Fruit fly (Drosophila melanogaster) whole organism, adult: Measurements from ENCODE around the gene Nup358.

Source experiments
- CG11617 ChIP-seq: fragments of 200-800 bp; sonication (Bioruptor generic); optimal IDR thresholded peaks from 2 replicates; lab custom pipeline; 2017; ENCODE audit warnings: mild to moderate bottlenecking, missing biosample characterization, missing genetic modification reagents, missing genetic modification characterization
- CG12768 ChIP-seq: fragments of 200-800 bp; sonication (Bioruptor generic); optimal IDR thresholded peaks from 2 replicates; lab custom pipeline; 2017; ENCODE audit warnings: missing biosample characterization, missing genetic modification characterization, mild to moderate bottlenecking, moderate library complexity, missing genetic modification reagents
- CG14711 ChIP-seq: fragments of 200-800 bp; sonication (Bioruptor generic); optimal IDR thresholded peaks from 2 replicates; lab custom pipeline; 2018; ENCODE audit warnings: missing biosample characterization, mild to moderate bottlenecking, missing genetic modification characterization, moderate library complexity
- CG1620 ChIP-seq: fragments of 200-800 bp; sonication (Bioruptor generic); optimal IDR thresholded peaks from 2 replicates; lab custom pipeline; 2016; ENCODE audit warnings: missing biosample characterization, missing genetic modification characterization
- CG33017 ChIP-seq: fragments of 200-800 bp; sonication (Bioruptor generic); optimal IDR thresholded peaks from 2 replicates; lab custom pipeline; 2018; ENCODE audit warnings: missing biosample characterization, mild to moderate bottlenecking, missing genetic modification characterization, moderate library complexity
- CG5204 ChIP-seq: fragments of 200-800 bp; sonication (Bioruptor generic); optimal IDR thresholded peaks from 2 replicates; lab custom pipeline; 2016; ENCODE audit warnings: missing biosample characterization, missing genetic modification characterization
- CG7045 ChIP-seq: fragments of 200-800 bp; sonication (Bioruptor generic); optimal IDR thresholded peaks from 2 replicates; lab custom pipeline; 2017; ENCODE audit warnings: missing biosample characterization, mild to moderate bottlenecking, missing genetic modification characterization
- CG7101 ChIP-seq: fragments of 200-800 bp; sonication (Bioruptor generic); optimal IDR thresholded peaks from 2 replicates; lab custom pipeline; 2018; ENCODE audit warnings: missing biosample characterization, mild to moderate bottlenecking, missing genetic modification characterization, moderate library complexity
- Clk ChIP-seq: fragments of 200-800 bp; sonication (Bioruptor generic); optimal IDR thresholded peaks from 2 replicates; lab custom pipeline; 2017; ENCODE audit warnings: missing biosample characterization, missing genetic modification characterization
- Crg-1 ChIP-seq: fragments of 200-800 bp; sonication (Bioruptor generic); optimal IDR thresholded peaks from 2 replicates; lab custom pipeline; 2016; ENCODE audit warnings: missing biosample characterization, missing genetic modification characterization
- Hr96 ChIP-seq: fragments of 200-800 bp; sonication (Bioruptor generic); optimal IDR thresholded peaks from 2 replicates; lab custom pipeline; 2016; ENCODE audit warnings: missing biosample characterization, missing genetic modification characterization
- Mnt ChIP-seq: fragments of 200-800 bp; sonication (Bioruptor generic); optimal IDR thresholded peaks from 2 replicates; lab custom pipeline; 2016; ENCODE audit warnings: missing biosample characterization, mild to moderate bottlenecking, missing genetic modification characterization
- bab1 ChIP-seq: fragments of 200-800 bp; sonication (Bioruptor generic); optimal IDR thresholded peaks from 3 replicates; lab custom pipeline; 2019; ENCODE audit warnings: missing biosample characterization, mild to moderate bottlenecking, missing genetic modification characterization, moderate library complexity
- cic ChIP-seq: fragments of 200-800 bp; sonication (Bioruptor generic); optimal IDR thresholded peaks from 2 replicates; lab custom pipeline; 2017; ENCODE audit warnings: missing biosample characterization, mild to moderate bottlenecking, missing genetic modification characterization, moderate library complexity
- cnc ChIP-seq, 2 experiments: fragments of >200 bp; optimal IDR thresholded peaks; 2 replicates each; lab custom pipeline; 2017
- kay ChIP-seq: fragments of 200-800 bp; sonication (Bioruptor generic); peaks from one replicate; lab custom pipeline; 2016; ENCODE audit warnings: missing biosample characterization, missing genetic modification characterization, borderline replicate concordance
- ovo ChIP-seq: fragments of 200-800 bp; sonication (Bioruptor generic); optimal IDR thresholded peaks from 2 replicates; lab custom pipeline; 2016; ENCODE audit warnings: missing biosample characterization, missing genetic modification characterization
- pad ChIP-seq: fragments of 200-800 bp; sonication (Bioruptor generic); optimal IDR thresholded peaks from 3 replicates; lab custom pipeline; 2017; ENCODE audit warnings: missing biosample characterization, missing genetic modification characterization, mild to moderate bottlenecking, moderate library complexity, missing genetic modification reagents
- tj ChIP-seq: fragments of 200-800 bp; sonication (Bioruptor generic); optimal IDR thresholded peaks from 3 replicates; lab custom pipeline; 2017; ENCODE audit warnings: missing biosample characterization, mild to moderate bottlenecking, missing genetic modification characterization, moderate library complexity
- toe ChIP-seq: fragments of 200-800 bp; sonication (Bioruptor generic); optimal IDR thresholded peaks from 2 replicates; lab custom pipeline; 2016; ENCODE audit warnings: missing biosample characterization, missing genetic modification characterization

Gene Nup358

DNA sequence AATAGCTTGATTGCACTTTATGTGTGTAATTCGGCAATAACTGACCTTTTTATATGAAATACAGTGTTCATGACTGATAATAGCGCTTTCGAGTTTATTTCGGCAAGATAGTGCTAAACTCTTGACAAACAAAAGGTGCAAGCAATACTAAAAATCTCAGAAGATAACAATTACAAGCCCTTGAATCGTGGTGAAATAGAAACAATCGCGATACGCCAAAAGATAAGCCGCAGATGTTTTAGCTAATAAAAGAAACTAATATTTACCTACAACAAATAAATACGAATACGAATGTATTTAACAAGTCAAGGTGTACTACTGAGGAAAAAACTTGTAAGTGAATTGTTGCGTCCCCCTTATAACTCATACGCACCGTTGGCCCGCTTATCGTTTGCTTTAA lies 26.1 kb downstream of the Nup358 start:
- TF ChIP-seq toe (GFP tag; lab: Kevin White, UChicago) (no peak), bab1 (GFP tag; lab: Kevin White, UChicago) (no peak), Hr96 (GFP tag; lab: Kevin White, UChicago) (no peak), ovo (peak; percentile 20), CG11617 (GFP tag; lab: Kevin White, UChicago) (peak; percentile 62), CG33017 (peak; percentile 71), CG12768 (GFP tag; lab: Kevin White, UChicago) (peak; percentile 58), CG1620 (GFP tag; lab: Kevin White, UChicago) (no peak), CG7045 (GFP tag; lab: Kevin White, UChicago) (peak; percentile 80), Mnt (peak; percentile 19), tj (GFP tag; lab: Kevin White, UChicago) (no peak), CG14711 (tag; lab: Kevin White, UChicago) (peak; percentile 22), cic (GFP tag; lab: Kevin White, UChicago) (peak; percentile 97), pad (GFP tag; lab: Kevin White, UChicago) (peak; percentile 44), cnc (optimal IDR thresholded peaks at IDR 0.05; lab: Kevin White, UChicago) (no peak), Crg-1 (GFP tag; lab: Kevin White, UChicago) (peak; percentile 11), CG7101 (peak; percentile 65), CG5204 (GFP tag; lab: Kevin White, UChicago) (peak; percentile 34), kay (GFP tag; lab: Kevin White, UChicago) (peak; percentile 94), Clk (GFP tag; lab: Kevin White, UChicago) (no peak)

DNA sequence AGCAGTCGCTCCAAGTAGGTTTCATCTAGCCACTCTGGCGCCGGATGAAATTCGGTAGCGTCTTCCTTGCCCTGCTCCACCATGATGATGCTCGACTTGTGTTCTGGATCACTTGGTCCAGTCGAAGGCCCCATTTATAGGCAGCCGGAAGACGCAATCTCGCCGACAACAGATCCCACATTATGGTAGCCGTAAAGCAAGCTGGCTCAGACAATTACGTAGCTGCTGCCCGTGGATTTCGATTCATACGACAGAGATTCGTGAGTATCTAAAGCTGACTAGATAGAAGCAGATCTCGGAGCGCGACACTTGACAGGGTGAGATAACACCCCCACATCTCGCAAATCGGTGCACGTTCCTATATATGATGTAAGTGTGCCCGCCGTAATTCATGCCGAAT lies 28.0 kb downstream of the Nup358 start, which contains the start of gene CG10513:
TSS of gene CG10513 (minus strand) at position 101 of the 400 bp plus-strand sequence.
- TF ChIP-seq CG12768 (GFP tag; lab: Kevin White, UChicago), result no peak
- no peak for TF ChIP-seq cic (GFP tag; lab: Kevin White, UChicago)
- TF ChIP-seq tj (GFP tag; lab: Kevin White, UChicago), result no peak
- no peak for TF ChIP-seq bab1 (GFP tag; lab: Kevin White, UChicago)
- TF ChIP-seq pad (GFP tag; lab: Kevin White, UChicago), result no peak
- no peak for TF ChIP-seq Clk (GFP tag; lab: Kevin White, UChicago)
- no peak for TF ChIP-seq Mnt
- no peak for TF ChIP-seq Hr96 (GFP tag; lab: Kevin White, UChicago)
- no peak for TF ChIP-seq Crg-1 (GFP tag; lab: Kevin White, UChicago)
- TF ChIP-seq CG33017, result no peak
- TF ChIP-seq CG1620 (GFP tag; lab: Kevin White, UChicago), result no peak
- TF ChIP-seq CG7045 (GFP tag; lab: Kevin White, UChicago), result no peak

DNA sequence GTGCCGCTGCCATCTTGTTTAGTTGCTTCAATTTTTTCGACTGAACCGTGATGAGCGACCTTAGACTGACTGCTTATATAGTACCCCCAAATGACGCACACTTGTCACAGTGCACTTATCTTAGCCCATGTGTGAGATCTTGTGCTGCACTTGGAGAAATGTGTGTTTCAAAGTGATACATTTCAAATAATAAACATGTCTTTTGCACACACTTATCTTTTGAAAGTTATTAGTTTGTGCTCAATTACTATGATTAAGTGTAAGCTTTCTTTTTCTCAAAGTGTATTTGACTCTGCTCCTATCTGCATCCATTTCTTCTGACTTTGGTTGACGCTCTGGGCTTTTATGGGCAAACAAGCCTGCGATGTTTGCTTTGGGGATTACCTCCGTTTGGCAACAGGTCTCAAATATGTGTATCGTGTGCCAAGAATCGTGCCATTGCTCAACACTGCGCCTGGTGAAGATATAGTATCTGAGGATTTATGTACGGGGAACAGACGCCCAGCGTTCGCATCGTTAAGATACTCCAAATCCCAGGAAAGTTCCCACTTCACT lies 30.7 kb downstream of the Nup358 start, which contains the start of gene CG10514:
TSS of gene CG10514 (minus strand) at position 51 of the 555 bp plus-strand sequence.
- TF ChIP-seq CG7045 (GFP tag; lab: Kevin White, UChicago), result peak; percentile 50
- peak; percentile 45 for TF ChIP-seq CG33017
- TF ChIP-seq CG12768 (GFP tag; lab: Kevin White, UChicago), result peak; percentile 53
- TF ChIP-seq tj (GFP tag; lab: Kevin White, UChicago), result no peak
- TF ChIP-seq ovo, result peak; percentile 23
- no peak for TF ChIP-seq bab1 (GFP tag; lab: Kevin White, UChicago)
- TF ChIP-seq kay (GFP tag; lab: Kevin White, UChicago), result peak; percentile 90
- TF ChIP-seq cic (GFP tag; lab: Kevin White, UChicago), result peak; percentile 65
- TF ChIP-seq CG7101, result peak; percentile 57
- TF ChIP-seq Hr96 (GFP tag; lab: Kevin White, UChicago), result no peak
- no peak for TF ChIP-seq CG5204 (GFP tag; lab: Kevin White, UChicago)
- TF ChIP-seq Clk (GFP tag; lab: Kevin White, UChicago), result no peak
- TF ChIP-seq Mnt, result peak; percentile 33
- TF ChIP-seq cnc (optimal IDR thresholded peaks at IDR 0.05; lab: Kevin White, UChicago), result no peak
- TF ChIP-seq CG1620 (GFP tag; lab: Kevin White, UChicago), result no peak
- TF ChIP-seq CG11617 (GFP tag; lab: Kevin White, UChicago), result no peak

DNA sequence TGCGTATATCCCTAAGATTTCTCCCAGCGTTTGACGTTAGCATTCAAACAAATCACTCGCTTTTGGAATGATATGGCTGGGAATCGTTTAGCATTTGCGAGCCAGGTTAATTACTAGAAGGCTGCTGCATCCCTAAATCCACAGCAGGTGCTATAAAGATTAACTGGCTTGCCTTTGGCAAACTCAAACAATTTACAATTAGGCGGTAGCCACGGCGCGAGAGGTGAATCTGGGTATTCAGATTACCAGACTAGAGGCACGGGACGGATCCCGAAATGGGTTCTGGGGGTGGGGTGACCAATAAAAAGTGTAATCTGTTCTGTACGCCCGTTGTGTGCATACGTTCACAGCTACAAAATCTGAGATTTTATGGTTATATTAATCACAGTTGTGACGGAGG lies 32.0 kb downstream of the Nup358 start, which contains the start of gene CG11892:
TSS of gene CG11892 (plus strand) at position 384 of the 400 bp plus-strand sequence.
- TF ChIP-seq Clk (GFP tag; lab: Kevin White, UChicago), result peak; percentile 72
- peak; percentile 39 for TF ChIP-seq tj (GFP tag; lab: Kevin White, UChicago)
- no peak for TF ChIP-seq bab1 (GFP tag; lab: Kevin White, UChicago)
- peak; percentile 93 for TF ChIP-seq kay (GFP tag; lab: Kevin White, UChicago)
- TF ChIP-seq CG5204 (GFP tag; lab: Kevin White, UChicago), result peak; percentile 28
- peak; percentile 87 for TF ChIP-seq CG7101
- TF ChIP-seq pad (GFP tag; lab: Kevin White, UChicago), result peak; percentile 68
- TF ChIP-seq Mnt, result peak; percentile 67
- TF ChIP-seq Hr96 (GFP tag; lab: Kevin White, UChicago), result no peak
- peak; percentile 64 for TF ChIP-seq CG14711 (tag; lab: Kevin White, UChicago)
- peak; percentile 93 for TF ChIP-seq cic (GFP tag; lab: Kevin White, UChicago)
- TF ChIP-seq CG7045 (GFP tag; lab: Kevin White, UChicago), result peak; percentile 93
- no peak for TF ChIP-seq CG1620 (GFP tag; lab: Kevin White, UChicago)
- TF ChIP-seq Crg-1 (GFP tag; lab: Kevin White, UChicago), result peak; percentile 20
- peak; percentile 82 for TF ChIP-seq CG11617 (GFP tag; lab: Kevin White, UChicago)
- peak; percentile 89 for TF ChIP-seq CG12768 (GFP tag; lab: Kevin White, UChicago)
- TF ChIP-seq cnc (optimal IDR thresholded peaks at IDR 0.05; lab: Kevin White, UChicago), result no peak
- TF ChIP-seq toe (GFP tag; lab: Kevin White, UChicago), result no peak
- peak; percentile 89 for TF ChIP-seq CG33017
- peak; percentile 30 for TF ChIP-seq ovo

DNA sequence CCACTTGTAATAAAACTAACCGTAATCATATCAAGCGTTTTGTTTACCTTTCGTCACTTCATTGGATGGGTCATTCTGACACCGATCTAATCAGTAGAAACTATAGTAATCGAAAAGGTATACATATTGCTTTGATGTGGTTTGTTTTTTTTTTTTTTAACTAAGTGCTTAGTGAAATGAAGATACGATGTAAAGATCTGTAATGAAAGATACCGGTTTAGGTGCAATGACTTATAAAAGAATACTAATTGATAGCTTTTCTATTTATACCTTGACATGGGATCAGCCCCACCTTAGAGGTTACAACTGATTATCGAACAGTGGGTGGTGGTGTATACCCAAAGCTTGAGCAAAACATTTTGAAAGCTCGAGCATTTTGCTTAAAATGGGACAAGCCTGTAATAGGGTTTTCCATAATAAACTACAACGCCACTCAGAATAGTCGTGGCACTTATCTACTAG lies 34.1 kb downstream of the Nup358 start, which contains the start of gene CG31300:
TSS of gene CG31300 (plus strand) at position 412 of the 462 bp plus-strand sequence.
- TF ChIP-seq Hr96 (GFP tag; lab: Kevin White, UChicago) (no peak), kay (GFP tag; lab: Kevin White, UChicago) (no peak), CG11617 (GFP tag; lab: Kevin White, UChicago) (no peak), Crg-1 (GFP tag; lab: Kevin White, UChicago) (no peak), CG7101 (peak; percentile 14), CG5204 (GFP tag; lab: Kevin White, UChicago) (no peak), CG33017 (no peak), CG1620 (GFP tag; lab: Kevin White, UChicago) (no peak), pad (GFP tag; lab: Kevin White, UChicago) (no peak), cic (GFP tag; lab: Kevin White, UChicago) (peak; percentile 65), cnc (optimal IDR thresholded peaks at IDR 0.05; lab: Kevin White, UChicago) (no peak), ovo (no peak), Clk (GFP tag; lab: Kevin White, UChicago) (no peak), toe (GFP tag; lab: Kevin White, UChicago) (no peak), CG14711 (tag; lab: Kevin White, UChicago) (peak; percentile 33), CG12768 (GFP tag; lab: Kevin White, UChicago) (peak; percentile 3), Mnt (no peak), tj (GFP tag; lab: Kevin White, UChicago) (no peak)
